Fruit fly (Drosophila melanogaster) whole organism, embryonic: ENCODE measurements around the gene Cyp4ac2.

Experiments used
- CG17568 ChIP-seq: fragments of 200-800 bp; sonication (Bioruptor generic); optimal IDR thresholded peaks from 2 replicates; lab custom pipeline; 2018; ENCODE audit warnings: missing biosample characterization, mild to moderate bottlenecking, missing genetic modification characterization, moderate library complexity
- CG2712 ChIP-seq: fragments of 200-800 bp; optimal IDR thresholded peaks from 3 replicates; lab custom pipeline; 2019; ENCODE audit warnings: missing biosample characterization, mild to moderate bottlenecking, missing genetic modification characterization, moderate library complexity
- CG4328 ChIP-seq: fragments of 200-800 bp; sonication (Bioruptor generic); optimal IDR thresholded peaks from 3 replicates; lab custom pipeline; 2017; ENCODE audit warnings: missing biosample characterization, missing genetic modification reagents, missing genetic modification characterization
- CG8478 ChIP-seq: fragments of >200 bp; optimal IDR thresholded peaks from 2 replicates; lab custom pipeline; 2018
- knrl ChIP-seq: fragments of 200-800 bp; sonication (Bioruptor generic); IDR thresholded peaks from 3 replicates; pipeline ENCODE4 v1.3.6; 2022; ENCODE audit warnings: missing biosample characterization, missing genetic modification characterization; ENCODE audit not compliant: partially characterized antibody
- nom ChIP-seq: fragments of 200-800 bp; sonication (Bioruptor generic); optimal IDR thresholded peaks from 2 replicates; lab custom pipeline; 2017; ENCODE audit warnings: missing biosample characterization, missing genetic modification characterization, mild to moderate bottlenecking, moderate library complexity, missing genetic modification reagents
- so ChIP-seq: fragments of 200-800 bp; sonication (Bioruptor generic); IDR thresholded peaks from 3 replicates; pipeline ENCODE4 v1.3.6; 2022; ENCODE audit warnings: missing biosample characterization, missing genetic modification characterization

- TF ChIP-seq knrl (no peak), so (GFP tag; lab: Robert Waterston, UW) (no peak), CG8478 (lab: Kevin White, UChicago) (no peak), CG17568 (GFP tag; lab: Kevin White, UChicago) (no peak), CG4328 (GFP tag; lab: Kevin White, UChicago) (no peak), nom (GFP tag; lab: Kevin White, UChicago) (no peak), CG2712 (tag; lab: Kevin White, UChicago) (no peak)
Observed at dm6 chr2L:5247812-5248211, 18.4 kb upstream of the Cyp4ac2 start.
